Worm (Caenorhabditis elegans) whole organism, young adult: Measurements from ENCODE around the gene vglu-2.

Experiments
- B0019.2 ChIP-seq: fragments of 200-800 bp; sonication (Bioruptor generic); conservative IDR thresholded peaks from 2 replicates; pipeline ENCODE4 v1.3.6; 2022; ENCODE audit warnings: missing genetic modification reagents, missing genetic modification characterization, missing compliant biosample characterization
- D2030.7 ChIP-seq: fragments of 200-800 bp; sonication (Bioruptor generic); IDR thresholded peaks from 2 replicates; pipeline ENCODE4 v1.3.6; 2022; ENCODE audit warnings: missing genetic modification reagents, missing genetic modification characterization, missing compliant biosample characterization
- F22D6.2 ChIP-seq: sonication (generic microtip); optimal IDR thresholded peaks from 2 replicates; lab custom pipeline; 2016; ENCODE audit warnings: mild to moderate bottlenecking, missing genetic modification characterization, missing compliant biosample characterization
- F23B12.7 ChIP-seq: sonication (generic microtip); optimal IDR thresholded peaks from 2 replicates; lab custom pipeline; 2017; ENCODE audit warnings: missing genetic modification characterization, mild to moderate bottlenecking, missing compliant biosample characterization, antibody characterized with exemption, moderate library complexity; ENCODE audit not compliant: insufficient read depth
- F52B5.7 ChIP-seq: sonication (generic microtip); optimal IDR thresholded peaks from 2 replicates; lab custom pipeline; 2016; ENCODE audit warnings: mild to moderate bottlenecking, missing genetic modification characterization, missing compliant biosample characterization
- F57C9.4 ChIP-seq: sonication (generic microtip); optimal IDR thresholded peaks from 2 replicates; lab custom pipeline; 2017; ENCODE audit warnings: mild to moderate bottlenecking, missing genetic modification characterization, missing compliant biosample characterization
- K11D2.4 ChIP-seq: fragments of 200-800 bp; sonication (Bioruptor generic); IDR thresholded peaks from 2 replicates; pipeline ENCODE4 v1.3.6; 2022; ENCODE audit warnings: missing genetic modification reagents, missing genetic modification characterization, missing compliant biosample characterization
- T07F8.4 ChIP-seq: sonication (generic microtip); optimal IDR thresholded peaks from 2 replicates; lab custom pipeline; 2016; ENCODE audit warnings: mild to moderate bottlenecking, missing genetic modification characterization, moderate library complexity, missing compliant biosample characterization
- ZK185.1 ChIP-seq: sonication (generic microtip); optimal IDR thresholded peaks from 2 replicates; lab custom pipeline; 2016; ENCODE audit warnings: mild to moderate bottlenecking, missing genetic modification characterization, missing compliant biosample characterization; ENCODE audit not compliant: poor library complexity, severe bottlenecking
- atf-7 ChIP-seq: sonication (generic microtip); optimal IDR thresholded peaks from 2 replicates; lab custom pipeline; 2017; ENCODE audit warnings: mild to moderate bottlenecking, missing genetic modification characterization, missing compliant biosample characterization
- attf-6 ChIP-seq: fragments of 200-800 bp; sonication (Bioruptor generic); IDR thresholded peaks from 2 replicates; pipeline ENCODE4 v1.3.6; 2022; ENCODE audit warnings: missing genetic modification reagents, missing genetic modification characterization, missing compliant biosample characterization
- bed-1 ChIP-seq: fragments of 200-800 bp; sonication (Bioruptor generic); IDR thresholded peaks from 2 replicates; pipeline ENCODE4 v1.3.6; 2022; ENCODE audit warnings: missing genetic modification reagents, missing genetic modification characterization, missing compliant biosample characterization
- bed-2 ChIP-seq: fragments of 200-800 bp; sonication (Bioruptor generic); IDR thresholded peaks from 2 replicates; pipeline ENCODE4 v1.3.6; 2022; ENCODE audit warnings: missing genetic modification reagents, missing genetic modification characterization, missing compliant biosample characterization
- ccch-3 ChIP-seq: fragments of 200-800 bp; sonication (Bioruptor generic); optimal IDR thresholded peaks from 2 replicates; lab custom pipeline; 2018; ENCODE audit warnings: mild to moderate bottlenecking, missing genetic modification characterization, missing compliant biosample characterization
- cebp-1 ChIP-seq, 2 experiments: fragments of 200-800 bp in 1 of 2; sonication (Bioruptor generic) in 1 of 2; sonication (generic microtip) in 1 of 2; IDR thresholded peaks in 1 of 2; optimal IDR thresholded peaks in 1 of 2; 2 replicates each; pipeline versions ENCODE4 v1.3.6 to Lab custom; 2017 to 2022; ENCODE audit warnings: missing compliant biosample characterization in 2 of 2, missing genetic modification characterization in 2 of 2, mild to moderate bottlenecking in 1 of 2, missing genetic modification reagents in 1 of 2, moderate library complexity in 1 of 2
- ceh-58 ChIP-seq: fragments of 200-800 bp; sonication (Bioruptor generic); IDR thresholded peaks from 2 replicates; pipeline ENCODE4 v1.3.6; 2022; ENCODE audit warnings: missing genetic modification characterization, missing compliant biosample characterization
- ceh-91 ChIP-seq: fragments of 200-800 bp; sonication (Bioruptor generic); IDR thresholded peaks from 2 replicates; pipeline ENCODE4 v1.3.6; 2022; ENCODE audit warnings: missing genetic modification reagents, missing genetic modification characterization, missing compliant biosample characterization
- dpff-1 ChIP-seq: sonication (generic microtip); optimal IDR thresholded peaks from 2 replicates; lab custom pipeline; 2017; ENCODE audit warnings: mild to moderate bottlenecking, missing genetic modification characterization, missing compliant biosample characterization
- efl-1 ChIP-seq: fragments of 150-350 bp; optimal IDR thresholded peaks from 2 replicates; lab custom pipeline; 2014; ENCODE audit warnings: missing biosample characterization, missing genetic modification reagents, missing genetic modification characterization
- egl-44 ChIP-seq: fragments of 200-800 bp; sonication (Bioruptor generic); IDR thresholded peaks from 2 replicates; pipeline ENCODE4 v1.3.6; 2022; ENCODE audit warnings: missing genetic modification reagents, missing genetic modification characterization, missing compliant biosample characterization
- egrh-3 ChIP-seq: fragments of 200-800 bp; sonication (Bioruptor generic); IDR thresholded peaks from 2 replicates; pipeline ENCODE4 v1.3.6; 2022; ENCODE audit warnings: missing genetic modification reagents, missing genetic modification characterization, missing compliant biosample characterization
- ets-4 ChIP-seq: fragments of 200-800 bp; sonication (Bioruptor generic); optimal IDR thresholded peaks from 2 replicates; lab custom pipeline; 2018; ENCODE audit warnings: mild to moderate bottlenecking, missing genetic modification characterization, missing compliant biosample characterization
- gei-17 ChIP-seq: fragments of 200-800 bp; sonication (Bioruptor generic); optimal IDR thresholded peaks from 2 replicates; lab custom pipeline; 2018; ENCODE audit warnings: mild to moderate bottlenecking, missing genetic modification characterization, missing compliant biosample characterization
- hmg-20 ChIP-seq: fragments of 200-800 bp; sonication (Bioruptor generic); IDR thresholded peaks from 2 replicates; pipeline ENCODE4 v1.3.6; 2022; ENCODE audit warnings: missing genetic modification reagents, missing genetic modification characterization, missing compliant biosample characterization
- lin-26 ChIP-seq: fragments of 200-800 bp; sonication (Bioruptor generic); IDR thresholded peaks from 2 replicates; pipeline ENCODE4 v1.3.6; 2022; ENCODE audit warnings: missing genetic modification reagents, missing genetic modification characterization, missing compliant biosample characterization
- lin-35 ChIP-seq, 3 experiments: fragments of 150-350 bp in 2 of 3; sonication (generic microtip) in 1 of 3; optimal IDR thresholded peaks; 2 replicates each; lab custom pipeline; 2014 to 2018; ENCODE audit warnings: missing biosample characterization in 3 of 3, missing genetic modification characterization in 3 of 3, missing genetic modification reagents in 3 of 3
- lin-40 ChIP-seq: sonication (generic microtip); optimal IDR thresholded peaks from 2 replicates; lab custom pipeline; 2016; ENCODE audit warnings: missing genetic modification characterization, mild to moderate bottlenecking, missing compliant biosample characterization, missing genotype, missing genetic modification reagents
- madf-6 ChIP-seq: fragments of 200-800 bp; sonication (Bioruptor generic); IDR thresholded peaks from 2 replicates; pipeline ENCODE4 v1.3.6; 2022; ENCODE audit warnings: missing genetic modification reagents, missing genetic modification characterization, missing compliant biosample characterization
- madf-8 ChIP-seq: fragments of 200-800 bp; sonication (Bioruptor generic); conservative IDR thresholded peaks from 2 replicates; pipeline ENCODE4 v1.3.6; 2022; ENCODE audit warnings: missing genetic modification reagents, missing genetic modification characterization, missing compliant biosample characterization
- mcd-1 ChIP-seq: fragments of 200-800 bp; sonication (Bioruptor generic); IDR thresholded peaks from 2 replicates; pipeline ENCODE4 v1.3.6; 2022; ENCODE audit warnings: missing genetic modification reagents, missing genetic modification characterization, missing compliant biosample characterization
- mxl-1 ChIP-seq: sonication (generic microtip); optimal IDR thresholded peaks from 2 replicates; lab custom pipeline; 2016; ENCODE audit warnings: missing genetic modification characterization, missing compliant biosample characterization
- nfyb-1 ChIP-seq: fragments of 200-800 bp; sonication (Bioruptor generic); IDR thresholded peaks from 2 replicates; pipeline ENCODE4 v1.3.6; 2022; ENCODE audit warnings: missing genetic modification reagents, missing genetic modification characterization, missing compliant biosample characterization
- nhr-80 ChIP-seq: sonication (generic microtip); optimal IDR thresholded peaks from 2 replicates; lab custom pipeline; 2016; ENCODE audit warnings: missing genetic modification characterization, missing compliant biosample characterization
- pbrm-1 ChIP-seq: fragments of 200-800 bp; sonication (Bioruptor generic); IDR thresholded peaks from 2 replicates; pipeline ENCODE4 v1.3.6; 2022; ENCODE audit warnings: missing genetic modification reagents, missing genetic modification characterization, missing compliant biosample characterization
- pha-4 ChIP-seq: fragments of 150-350 bp; sonication (generic microtip); optimal IDR thresholded peaks from 2 replicates; lab custom pipeline; 2014; ENCODE audit warnings: missing biosample characterization, missing genetic modification reagents, missing genetic modification characterization
- rcor-1 ChIP-seq: fragments of 200-800 bp; sonication (Bioruptor generic); IDR thresholded peaks from 2 replicates; pipeline ENCODE4 v1.3.6; 2022; ENCODE audit warnings: missing genetic modification reagents, missing genetic modification characterization, missing compliant biosample characterization
- snpc-4 ChIP-seq, 5 experiments: fragments of 150-350 bp in 1 of 5; sonication (generic microtip) in 4 of 5; optimal IDR thresholded peaks; 2 replicates each; lab custom pipeline; 2014 to 2018; ENCODE audit warnings: missing genetic modification characterization in 5 of 5, missing biosample characterization in 3 of 5, antibody characterized with exemption in 2 of 5, mild to moderate bottlenecking in 2 of 5, missing compliant biosample characterization in 2 of 5, missing genotype in 2 of 5, moderate library complexity in 2 of 5, missing genetic modification reagents in 1 of 5
- somi-1 ChIP-seq: fragments of 200-800 bp; sonication (Bioruptor generic); optimal IDR thresholded peaks from 2 replicates; lab custom pipeline; 2018; ENCODE audit warnings: mild to moderate bottlenecking, missing genetic modification characterization, missing compliant biosample characterization
- xnd-1 ChIP-seq: sonication (generic microtip); optimal IDR thresholded peaks from 2 replicates; lab custom pipeline; 2016; ENCODE audit warnings: missing genotype, missing genetic modification reagents, missing genetic modification characterization, missing compliant biosample characterization
- zfh-2 ChIP-seq: fragments of 200-800 bp; sonication (Bioruptor generic); conservative IDR thresholded peaks from 2 replicates; pipeline ENCODE4 v1.3.6; 2022; ENCODE audit warnings: missing genetic modification reagents, missing genetic modification characterization, missing compliant biosample characterization
- ztf-22 ChIP-seq: fragments of 200-800 bp; sonication (Bioruptor generic); optimal IDR thresholded peaks from 2 replicates; lab custom pipeline; 2018; ENCODE audit warnings: mild to moderate bottlenecking, missing genetic modification characterization, moderate library complexity, missing compliant biosample characterization

vglu-2 gene

ce11 chrIII:10320788-10321187, 25.9 kb downstream of the vglu-2 start, which contains the start of gene sas-7:
sas-7 (plus strand) TSS chrIII:10321019.
- TF ChIP-seq F57C9.4 (tag; lab: Kevin White, UChicago) (no peak), ets-4 (GFP tag; lab: Kevin White, UChicago) (no peak), egl-44 (GFP tag; lab: Robert Waterston, UW) (no peak), egrh-3 (no peak), ztf-22 (GFP tag; lab: Kevin White, UChicago) (no peak)

ce11 chrIII:10326327-10326726, 31.4 kb downstream of the vglu-2 start:
- TF ChIP-seq zfh-2 (peak; percentile 83), egrh-3 (peak; percentile 26; the same call in 1 of the 2 replicates), dpff-1 (tag; lab: Kevin White, UChicago) (no peak), nfyb-1 (GFP tag; lab: Robert Waterston, UW) (0 out of 2 replicates have a peak, but pooled peaks have one; percentile 20)

- TF ChIP-seq B0019.2 (GFP tag; lab: Robert Waterston, UW) (no peak), rcor-1 (no peak), pbrm-1 (GFP tag; lab: Robert Waterston, UW) (no peak), K11D2.4 (no peak), lin-26 (no peak), ets-4 (GFP tag; lab: Kevin White, UChicago) (no peak), F52B5.7 (no peak), lin-35 (GFP tag; optimal IDR thresholded peaks at IDR 0.05; lab: Kevin White, UChicago) (no peak), ccch-3 (GFP tag; lab: Kevin White, UChicago) (no peak), efl-1 (GFP tag; lab: Kevin White, UChicago) (peak; percentile 51), snpc-4 (GFP tag; optimal IDR thresholded peaks at IDR 0.05; lab: Kevin White, UChicago) (no peak), snpc-4 (tag; optimal IDR thresholded peaks at IDR 0.05; lab: Kevin White, UChicago) (no peak), ceh-91 (GFP tag; lab: Robert Waterston, UW) (no peak), hmg-20 (GFP tag; lab: Robert Waterston, UW) (no peak), atf-7 (tag; lab: Kevin White, UChicago) (no peak), mxl-1 (tag; lab: Kevin White, UChicago) (no peak), egrh-3 (peak; percentile 45; the same call in 1 of the 2 replicates), lin-40 (tag; lab: Kevin White, UChicago) (no peak), madf-8 (GFP tag; lab: Robert Waterston, UW) (no peak), F22D6.2 (tag; lab: Kevin White, UChicago) (no peak), ZK185.1 (tag; lab: Kevin White, UChicago) (no peak), ceh-58 (GFP tag; lab: Robert Waterston, UW) (no peak), pha-4 (tag; lab: Kevin White, UChicago) (no peak), T07F8.4 (tag; lab: Kevin White, UChicago) (no peak), bed-1 (GFP tag; lab: Robert Waterston, UW) (no peak), nhr-80 (peak; percentile 8), mcd-1 (GFP tag; lab: Robert Waterston, UW) (no peak), bed-2 (GFP tag; lab: Robert Waterston, UW) (no peak), madf-6 (peak; percentile 43), cebp-1 (GFP tag; IDR thresholded peaks at IDR 0.05; lab: Robert Waterston, UW) (0 out of 2 replicates have a peak, but pooled peaks have one; percentile 11), cebp-1 (tag; optimal IDR thresholded peaks at IDR 0.05; lab: Kevin White, UChicago) (peak; percentile 77), F23B12.7 (tag; lab: Kevin White, UChicago) (no peak), xnd-1 (tag; lab: Kevin White, UChicago) (no peak), D2030.7 (GFP tag; lab: Robert Waterston, UW) (no peak), gei-17 (no peak), attf-6 (GFP tag; lab: Robert Waterston, UW) (no peak), somi-1 (GFP tag; lab: Kevin White, UChicago) (no peak)
Observed at ce11 chrIII:10328565-10329541, 33.9 kb downstream of the vglu-2 start.
